Worm (Caenorhabditis elegans) whole organism, L2 larva: ENCODE data around the gene srf-3.

ENCODE experiments used
- C34F6.9 ChIP-seq: fragments of 150-350 bp; optimal IDR thresholded peaks from 2 replicates; lab custom pipeline; 2014; ENCODE audit warnings: missing biosample characterization, missing genetic modification characterization
- F13H6.1 ChIP-seq: sonication (generic microtip); optimal IDR thresholded peaks from 2 replicates; lab custom pipeline; 2016; ENCODE audit warnings: missing genetic modification characterization, missing compliant biosample characterization
- Y55F3AM.14 ChIP-seq: fragments of 200-800 bp; sonication (Bioruptor generic); optimal IDR thresholded peaks from 2 replicates; lab custom pipeline; 2018; ENCODE audit warnings: mild to moderate bottlenecking, missing genetic modification characterization, missing compliant biosample characterization
- ZK546.5 ChIP-seq: sonication (generic microtip); optimal IDR thresholded peaks from 2 replicates; lab custom pipeline; 2017; ENCODE audit warnings: missing biosample characterization, missing genetic modification characterization
- ama-1 ChIP-seq: fragments of 150-350 bp; optimal IDR thresholded peaks from 2 replicates; lab custom pipeline; 2018; ENCODE audit warnings: inconsistent platforms
- ceh-16 ChIP-seq: fragments of 150-350 bp; optimal IDR thresholded peaks from 2 replicates; lab custom pipeline; 2014; ENCODE audit warnings: missing biosample characterization, missing genetic modification characterization
- ceh-82 ChIP-seq: fragments of 150-350 bp; optimal IDR thresholded peaks from 2 replicates; lab custom pipeline; 2014; ENCODE audit warnings: missing biosample characterization, missing genetic modification characterization
- crh-2 ChIP-seq: sonication (generic microtip); optimal IDR thresholded peaks from 2 replicates; lab custom pipeline; 2017; ENCODE audit warnings: missing biosample characterization, missing genetic modification characterization
- elt-1 ChIP-seq: fragments of 150-350 bp; optimal IDR thresholded peaks from 2 replicates; lab custom pipeline; 2014; ENCODE audit warnings: missing biosample characterization, missing genetic modification characterization
- fos-1 ChIP-seq: fragments of 150-350 bp; optimal IDR thresholded peaks from 2 replicates; lab custom pipeline; 2014; ENCODE audit warnings: missing biosample characterization, missing genetic modification characterization
- lin-11 ChIP-seq: fragments of 150-350 bp; sonication (generic microtip); optimal IDR thresholded peaks from 2 replicates; lab custom pipeline; 2014; ENCODE audit warnings: missing biosample characterization, missing genetic modification characterization, inconsistent platforms, mixed read lengths
- lin-13 ChIP-seq: fragments of 150-350 bp; optimal IDR thresholded peaks from 2 replicates; lab custom pipeline; 2014; ENCODE audit warnings: missing biosample characterization, missing genetic modification reagents, missing genetic modification characterization
- lsy-2 ChIP-seq, 2 experiments: fragments of 150-350 bp in 1 of 2; sonication (generic microtip) in 1 of 2; optimal IDR thresholded peaks; 2 replicates each; lab custom pipeline; 2014 to 2017; ENCODE audit warnings: missing biosample characterization in 2 of 2, missing genetic modification characterization in 2 of 2
- mab-5 ChIP-seq: fragments of 150-350 bp; optimal IDR thresholded peaks from 2 replicates; lab custom pipeline; 2014; ENCODE audit warnings: missing biosample characterization, missing genetic modification characterization
- mbf-1 ChIP-seq: sonication (generic microtip); optimal IDR thresholded peaks from 2 replicates; lab custom pipeline; 2017; ENCODE audit warnings: missing biosample characterization, missing genetic modification characterization
- mdl-1 ChIP-seq, 2 experiments: fragments of 150-350 bp in 1 of 2; sonication (generic microtip) in 1 of 2; optimal IDR thresholded peaks; 2 replicates each; lab custom pipeline; 2017; ENCODE audit warnings: missing biosample characterization in 2 of 2, missing genetic modification characterization in 2 of 2
- nhr-10 ChIP-seq: sonication (generic microtip); optimal IDR thresholded peaks from 2 replicates; lab custom pipeline; 2017; ENCODE audit warnings: missing biosample characterization, missing genetic modification characterization
- nhr-11 ChIP-seq: fragments of 150-350 bp; optimal IDR thresholded peaks from 2 replicates; lab custom pipeline; 2014; ENCODE audit warnings: missing biosample characterization, missing genetic modification characterization
- nhr-12 ChIP-seq: fragments of 150-350 bp; optimal IDR thresholded peaks from 2 replicates; lab custom pipeline; 2014; ENCODE audit warnings: missing biosample characterization, missing genetic modification characterization
- nhr-129 ChIP-seq: fragments of 150-350 bp; optimal IDR thresholded peaks from 2 replicates; lab custom pipeline; 2014; ENCODE audit warnings: missing biosample characterization, missing genetic modification characterization
- nhr-23 ChIP-seq: fragments of 150-350 bp; optimal IDR thresholded peaks from 2 replicates; lab custom pipeline; 2014; ENCODE audit warnings: missing biosample characterization, missing genetic modification reagents, missing genetic modification characterization
- nhr-237 ChIP-seq: fragments of 150-350 bp; optimal IDR thresholded peaks from 2 replicates; lab custom pipeline; 2014; ENCODE audit warnings: missing biosample characterization, missing genetic modification characterization
- nhr-25 ChIP-seq: fragments of 150-350 bp; sonication (generic microtip); optimal IDR thresholded peaks from 3 replicates; lab custom pipeline; 2014; ENCODE audit warnings: missing biosample characterization, missing genetic modification characterization
- sem-4 ChIP-seq: fragments of 150-350 bp; optimal IDR thresholded peaks from 2 replicates; lab custom pipeline; 2014; ENCODE audit warnings: missing biosample characterization, missing genetic modification reagents, missing genetic modification characterization
- skn-1 ChIP-seq: sonication (generic microtip); optimal IDR thresholded peaks from 2 replicates; lab custom pipeline; 2017; ENCODE audit warnings: missing biosample characterization, missing genetic modification characterization
- sma-3 ChIP-seq: sonication (generic microtip); optimal IDR thresholded peaks from 2 replicates; lab custom pipeline; 2016; ENCODE audit warnings: missing genetic modification reagents, missing genetic modification characterization, missing compliant biosample characterization
- snpc-4 ChIP-seq: fragments of 150-350 bp; optimal IDR thresholded peaks from 2 replicates; lab custom pipeline; 2014; ENCODE audit warnings: missing biosample characterization, missing genetic modification characterization
- unc-39 ChIP-seq: fragments of 150-350 bp; optimal IDR thresholded peaks from 2 replicates; lab custom pipeline; 2014; ENCODE audit warnings: missing biosample characterization, missing genetic modification characterization
- unc-55 ChIP-seq: fragments of 150-350 bp; sonication (generic microtip); optimal IDR thresholded peaks from 3 replicates; lab custom pipeline; 2014; ENCODE audit warnings: missing biosample characterization, missing genetic modification reagents, missing genetic modification characterization
- unc-62 ChIP-seq: fragments of 150-350 bp; optimal IDR thresholded peaks from 2 replicates; lab custom pipeline; 2014; ENCODE audit warnings: missing biosample characterization, missing genetic modification reagents, missing genetic modification characterization
- zag-1 ChIP-seq: fragments of 150-350 bp; optimal IDR thresholded peaks from 2 replicates; lab custom pipeline; 2014; ENCODE audit warnings: missing biosample characterization, missing genetic modification characterization
- ztf-1 ChIP-seq: fragments of 200-800 bp; sonication (Bioruptor generic); conservative IDR thresholded peaks from 2 replicates; pipeline ENCODE4 v1.3.6; 2022; ENCODE audit warnings: missing genetic modification characterization, missing compliant biosample characterization
- ztf-4 ChIP-seq: fragments of 150-350 bp; optimal IDR thresholded peaks from 2 replicates; lab custom pipeline; 2014; ENCODE audit warnings: missing biosample characterization, missing genetic modification characterization

srf-3 gene

ce11 chrIV:12849030-12849560 is at the start of gene srf-3:
TSS of gene srf-3 (plus strand) at chrIV:12849510.
- TF ChIP-seq ztf-4 (tag; lab: Kevin White, UChicago) (no peak), mab-5 (tag; lab: Kevin White, UChicago) (no peak), crh-2 (peak; percentile 63), C34F6.9 (tag; lab: Kevin White, UChicago) (peak; percentile 34), unc-55 (GFP tag; lab: Kevin White, UChicago) (peak; percentile 24), nhr-25 (tag; lab: Kevin White, UChicago) (peak; percentile 20), lsy-2 (tag; optimal IDR thresholded peaks at IDR 0.05; lab: Kevin White, UChicago) (peak in 1 of 2 experiments; percentile 2), nhr-23 (tag; lab: Kevin White, UChicago) (no peak), Y55F3AM.14 (GFP tag; lab: Kevin White, UChicago) (no peak)

DNA sequence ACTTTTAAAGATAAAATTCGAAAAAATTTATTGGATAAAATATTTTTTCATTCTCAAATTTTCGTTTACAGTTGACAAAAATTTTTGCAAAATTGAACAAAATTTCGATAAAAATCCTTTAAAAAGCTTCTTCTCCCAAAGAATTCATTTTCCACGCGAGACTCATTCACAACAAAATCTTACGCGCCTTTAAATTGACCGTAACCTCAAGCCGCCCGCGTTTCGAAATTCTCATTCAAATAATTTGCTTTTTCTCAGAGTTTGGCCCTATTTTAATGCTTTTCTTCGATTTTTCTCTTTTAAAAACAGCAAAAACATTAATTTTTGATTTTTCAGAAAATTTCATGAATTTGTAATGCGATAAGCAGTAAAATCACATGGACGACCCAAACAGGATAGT is 43.7 kb upstream of the srf-3 start, which contains the start of gene F07C6.4:
F07C6.4 (plus strand) TSS at position 330 of the 400 bp plus-strand sequence.
- no peak for TF ChIP-seq fos-1
- TF ChIP-seq unc-55 (GFP tag; lab: Kevin White, UChicago): no peak
- TF ChIP-seq zag-1: no peak
- no peak for TF ChIP-seq sem-4
- no peak for TF ChIP-seq ztf-1
- TF ChIP-seq F13H6.1 (tag; lab: Kevin White, UChicago): no peak
- no peak for TF ChIP-seq sma-3 (GFP tag; lab: Kevin White, UChicago)
- TF ChIP-seq nhr-25 (tag; lab: Kevin White, UChicago): no peak
- TF ChIP-seq C34F6.9 (tag; lab: Kevin White, UChicago): no peak
- no peak for TF ChIP-seq crh-2
- TF ChIP-seq nhr-237 (tag; lab: Kevin White, UChicago): no peak
- no peak for TF ChIP-seq mbf-1 (tag; lab: Kevin White, UChicago)
- no peak for TF ChIP-seq ceh-16 (tag; lab: Kevin White, UChicago)
- TF ChIP-seq unc-62: no peak
- no peak for TF ChIP-seq nhr-12 (tag; lab: Kevin White, UChicago)
- no peak for TF ChIP-seq ZK546.5 (tag; lab: Kevin White, UChicago)
- TF ChIP-seq mdl-1 (tag; optimal IDR thresholded peaks at IDR 0.05; lab: Kevin White, UChicago): no peak
- no peak for TF ChIP-seq ceh-82 (tag; lab: Kevin White, UChicago)

- no peak for TF ChIP-seq unc-55 (GFP tag; lab: Kevin White, UChicago)
- no peak for TF ChIP-seq ztf-4 (tag; lab: Kevin White, UChicago)
- no peak for TF ChIP-seq lin-13 (GFP tag; lab: Kevin White, UChicago)
- TF ChIP-seq nhr-10 (tag; lab: Kevin White, UChicago): no peak
- TF ChIP-seq nhr-25 (tag; lab: Kevin White, UChicago): no peak
- TF ChIP-seq ceh-16 (tag; lab: Kevin White, UChicago): no peak
- TF ChIP-seq zag-1: no peak
- no peak for TF ChIP-seq lin-11 (tag; lab: Kevin White, UChicago)
- TF ChIP-seq nhr-12 (tag; lab: Kevin White, UChicago): no peak
Observed at ce11 chrIV:12811554-12811953, 37.8 kb upstream of the srf-3 start.

- no peak for TF ChIP-seq nhr-129
- no peak for TF ChIP-seq ama-1 (lab: Kevin White, UChicago)
Observed at ce11 chrIV:12813822-12814221, 35.5 kb upstream of the srf-3 start.

ce11 chrIV:12816636-12817035 is 32.7 kb upstream of the srf-3 start:
- TF ChIP-seq mdl-1 (tag; optimal IDR thresholded peaks at IDR 0.05; lab: Kevin White, UChicago) (no peak), nhr-129 (peak; percentile 3)

ce11 chrIV:12817539-12817938 is 31.8 kb upstream of the srf-3 start:
- TF ChIP-seq unc-39 (tag; lab: Kevin White, UChicago) (no peak), unc-55 (GFP tag; lab: Kevin White, UChicago) (peak; percentile 61), C34F6.9 (tag; lab: Kevin White, UChicago) (peak; percentile 9)

DNA sequence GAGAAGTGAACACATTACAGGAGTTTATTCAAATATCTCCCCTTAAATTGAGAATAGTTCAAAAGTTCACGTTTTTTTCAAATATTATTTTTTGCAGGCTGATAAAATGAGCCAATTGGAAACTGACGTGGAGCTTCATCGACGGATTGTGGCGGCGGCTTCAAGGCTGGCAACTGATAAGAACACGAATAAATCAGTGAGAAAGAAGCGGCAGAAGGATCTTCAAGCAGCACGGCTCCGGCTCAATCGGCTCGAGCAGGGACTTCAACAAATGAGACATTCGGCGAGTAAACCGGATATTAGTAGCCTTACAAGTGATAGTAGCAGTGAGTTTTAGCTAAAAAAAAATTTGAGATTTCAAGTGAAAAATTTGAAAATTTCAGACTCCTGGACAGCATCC is 24.0 kb upstream of the srf-3 start, which contains the start of gene M02B1.4:
M02B1.4 (minus strand) TSS at position 9 of the 400 bp plus-strand sequence.
- TF ChIP-seq skn-1 (no peak), nhr-11 (tag; lab: Kevin White, UChicago) (no peak), nhr-129 (no peak), elt-1 (tag; lab: Kevin White, UChicago) (no peak), snpc-4 (tag; lab: Kevin White, UChicago) (no peak), nhr-23 (tag; lab: Kevin White, UChicago) (no peak), unc-62 (no peak)
